Worm (Caenorhabditis elegans) whole organism, young adult: ENCODE data around the gene Y75B7AR.1.

Experiments
- B0336.3 ChIP-seq: fragments of 200-800 bp; sonication (Bioruptor generic); IDR thresholded peaks from 2 replicates; pipeline ENCODE4 v1.3.6; 2022; ENCODE audit warnings: missing genetic modification characterization, missing compliant biosample characterization
- F22D6.2 ChIP-seq: sonication (generic microtip); optimal IDR thresholded peaks from 2 replicates; lab custom pipeline; 2016; ENCODE audit warnings: mild to moderate bottlenecking, missing genetic modification characterization, missing compliant biosample characterization
- F49E8.2 ChIP-seq: sonication (generic microtip); optimal IDR thresholded peaks from 3 replicates; lab custom pipeline; 2017; ENCODE audit warnings: missing genetic modification characterization, mild to moderate bottlenecking, missing compliant biosample characterization, antibody characterized with exemption, moderate library complexity; ENCODE audit not compliant: insufficient read depth
- F55B11.4 ChIP-seq: sonication (generic microtip); optimal IDR thresholded peaks from 2 replicates; lab custom pipeline; 2016; ENCODE audit warnings: missing compliant biosample characterization, missing genetic modification characterization, borderline replicate concordance; ENCODE audit not compliant: insufficient read depth
- K11D2.4 ChIP-seq: fragments of 200-800 bp; sonication (Bioruptor generic); IDR thresholded peaks from 2 replicates; pipeline ENCODE4 v1.3.6; 2022; ENCODE audit warnings: missing genetic modification reagents, missing genetic modification characterization, missing compliant biosample characterization
- K12H6.12 ChIP-seq: fragments of 200-800 bp; sonication (Bioruptor generic); optimal IDR thresholded peaks from 2 replicates; lab custom pipeline; 2018; ENCODE audit warnings: mild to moderate bottlenecking, missing genetic modification characterization, missing compliant biosample characterization
- Y79H2A.3 ChIP-seq: fragments of 200-800 bp; sonication (Bioruptor generic); conservative IDR thresholded peaks from 2 replicates; pipeline ENCODE4 v1.3.6; 2022; ENCODE audit warnings: missing genetic modification reagents, missing genetic modification characterization, missing compliant biosample characterization
- ZK185.1 ChIP-seq: sonication (generic microtip); optimal IDR thresholded peaks from 2 replicates; lab custom pipeline; 2016; ENCODE audit warnings: mild to moderate bottlenecking, missing genetic modification characterization, missing compliant biosample characterization; ENCODE audit not compliant: poor library complexity, severe bottlenecking
- aptf-2 ChIP-seq: fragments of 200-800 bp; sonication (Bioruptor generic); conservative IDR thresholded peaks from 2 replicates; pipeline ENCODE4 v1.3.6; 2022; ENCODE audit warnings: missing genetic modification reagents, missing genetic modification characterization, missing compliant biosample characterization
- ccch-3 ChIP-seq: fragments of 200-800 bp; sonication (Bioruptor generic); optimal IDR thresholded peaks from 2 replicates; lab custom pipeline; 2018; ENCODE audit warnings: mild to moderate bottlenecking, missing genetic modification characterization, missing compliant biosample characterization
- ceh-27 ChIP-seq: fragments of 200-800 bp; sonication (Bioruptor generic); optimal IDR thresholded peaks from 2 replicates; lab custom pipeline; 2018; ENCODE audit warnings: mild to moderate bottlenecking, missing genetic modification characterization, moderate library complexity, missing compliant biosample characterization
- ceh-79 ChIP-seq: sonication (generic microtip); optimal IDR thresholded peaks from 2 replicates; lab custom pipeline; 2017; ENCODE audit warnings: mild to moderate bottlenecking, missing genetic modification characterization, missing compliant biosample characterization
- efl-1 ChIP-seq: fragments of 150-350 bp; optimal IDR thresholded peaks from 2 replicates; lab custom pipeline; 2014; ENCODE audit warnings: missing biosample characterization, missing genetic modification reagents, missing genetic modification characterization
- egl-18 ChIP-seq: fragments of 200-800 bp; sonication (Bioruptor generic); IDR thresholded peaks from 2 replicates; pipeline ENCODE4 v1.3.6; 2022; ENCODE audit warnings: missing genetic modification reagents, missing genetic modification characterization, missing compliant biosample characterization
- fkh-3 ChIP-seq: sonication (generic microtip); optimal IDR thresholded peaks from 2 replicates; lab custom pipeline; 2016; ENCODE audit warnings: mild to moderate bottlenecking, missing genetic modification characterization, missing compliant biosample characterization
- hrde-1 ChIP-seq: sonication (generic microtip); optimal IDR thresholded peaks from 2 replicates; lab custom pipeline; 2016; ENCODE audit warnings: missing genetic modification characterization, mild to moderate bottlenecking, missing compliant biosample characterization, moderate library complexity, missing genotype, missing genetic modification reagents, borderline replicate concordance
- nhr-179 ChIP-seq: sonication (generic microtip); optimal IDR thresholded peaks from 2 replicates; lab custom pipeline; 2016; ENCODE audit warnings: mild to moderate bottlenecking, missing genetic modification characterization, missing compliant biosample characterization
- pha-4 ChIP-seq: fragments of 150-350 bp; sonication (generic microtip); optimal IDR thresholded peaks from 2 replicates; lab custom pipeline; 2014; ENCODE audit warnings: missing biosample characterization, missing genetic modification reagents, missing genetic modification characterization
- tbx-9 ChIP-seq: sonication (generic microtip); optimal IDR thresholded peaks from 2 replicates; lab custom pipeline; 2016; ENCODE audit warnings: borderline replicate concordance, missing genetic modification characterization, inconsistent platforms, missing compliant biosample characterization
- tlf-1 ChIP-seq: fragments of 200-800 bp; sonication (Bioruptor generic); optimal IDR thresholded peaks from 2 replicates; lab custom pipeline; 2018; ENCODE audit warnings: mild to moderate bottlenecking, missing genetic modification characterization, missing compliant biosample characterization
- unc-130 ChIP-seq: sonication (generic microtip); optimal IDR thresholded peaks from 2 replicates; lab custom pipeline; 2016; ENCODE audit warnings: missing genetic modification reagents, missing genetic modification characterization, missing compliant biosample characterization
- zim-3 ChIP-seq: sonication (generic microtip); optimal IDR thresholded peaks from 2 replicates; lab custom pipeline; 2017; ENCODE audit warnings: mild to moderate bottlenecking, missing genetic modification characterization, moderate library complexity, missing compliant biosample characterization
- ztf-18 ChIP-seq: sonication (generic microtip); optimal IDR thresholded peaks from 2 replicates; lab custom pipeline; 2016; ENCODE audit warnings: missing genotype, mild to moderate bottlenecking, missing genetic modification characterization, missing compliant biosample characterization
- ztf-22 ChIP-seq: fragments of 200-800 bp; sonication (Bioruptor generic); optimal IDR thresholded peaks from 2 replicates; lab custom pipeline; 2018; ENCODE audit warnings: mild to moderate bottlenecking, missing genetic modification characterization, moderate library complexity, missing compliant biosample characterization
- ztf-25 ChIP-seq: fragments of 200-800 bp; sonication (Bioruptor generic); IDR thresholded peaks from 2 replicates; pipeline ENCODE4 v1.3.6; 2022; ENCODE audit warnings: missing genetic modification reagents, missing genetic modification characterization, missing compliant biosample characterization

Y75B7AR.1 gene

ce11 chrV:1349802-1350201 is 43.0 kb downstream of the Y75B7AR.1 start:
- TF ChIP-seq nhr-179 (tag; lab: Kevin White, UChicago) (no peak), ztf-22 (no peak), zim-3 (no peak), Y79H2A.3 (GFP tag; lab: Robert Waterston, UW) (no peak), egl-18 (GFP tag; lab: Robert Waterston, UW) (no peak), K11D2.4 (GFP tag; lab: Robert Waterston, UW) (no peak), F22D6.2 (tag; lab: Kevin White, UChicago) (no peak), F55B11.4 (no peak), ceh-79 (tag; lab: Kevin White, UChicago) (no peak), unc-130 (no peak), tbx-9 (no peak), ccch-3 (no peak), fkh-3 (no peak), ZK185.1 (tag; lab: Kevin White, UChicago) (no peak), efl-1 (GFP tag; lab: Kevin White, UChicago) (no peak), ztf-25 (GFP tag; lab: Robert Waterston, UW) (no peak), ceh-27 (GFP tag; lab: Kevin White, UChicago) (no peak), ztf-18 (tag; lab: Kevin White, UChicago) (no peak), B0336.3 (GFP tag; lab: Robert Waterston, UW) (no peak), pha-4 (tag; lab: Kevin White, UChicago) (no peak)

ce11 chrV:1342712-1343111 is 50.1 kb downstream of the Y75B7AR.1 start:
- no peak for TF ChIP-seq F49E8.2 (tag; lab: Kevin White, UChicago)
- TF ChIP-seq tlf-1: no peak

ce11 chrV:1341276-1342050 is 51.3 kb downstream of the Y75B7AR.1 start:
- TF ChIP-seq hrde-1: no peak
- no peak for TF ChIP-seq aptf-2 (GFP tag; lab: Robert Waterston, UW)
- TF ChIP-seq K12H6.12: no peak
